Fruit fly (Drosophila melanogaster) whole organism, embryonic: Measurements from ENCODE around the gene Eip63E.

ENCODE experiments used
- Abd-B ChIP-seq: fragments of 200-800 bp; sonication (Bioruptor generic); optimal IDR thresholded peaks from 2 replicates; lab custom pipeline; 2018; ENCODE audit warnings: missing biosample characterization, mild to moderate bottlenecking, missing genetic modification characterization, moderate library complexity
- Atf3 ChIP-seq: fragments of 200-800 bp; sonication (Bioruptor generic); optimal IDR thresholded peaks from 3 replicates; lab custom pipeline; 2016; ENCODE audit warnings: missing biosample characterization, missing genetic modification characterization
- CG10267 ChIP-seq: fragments of 200-800 bp; sonication (Bioruptor generic); optimal IDR thresholded peaks from 2 replicates; lab custom pipeline; 2018; ENCODE audit warnings: missing biosample characterization, mild to moderate bottlenecking, missing genetic modification characterization, moderate library complexity
- CG11247 ChIP-seq: fragments of 200-800 bp; sonication (Bioruptor generic); IDR thresholded peaks from 2 replicates; pipeline ENCODE4 v1.3.6; 2022; ENCODE audit warnings: missing biosample characterization, missing genetic modification characterization
- CG11560 ChIP-seq: fragments of 200-800 bp; sonication (Bioruptor generic); IDR thresholded peaks from 3 replicates; pipeline ENCODE4 v1.3.6; 2022; ENCODE audit warnings: missing biosample characterization, missing genetic modification characterization
- CG11695 ChIP-seq: fragments of 200-800 bp; sonication (Bioruptor generic); IDR thresholded peaks from 3 replicates; pipeline ENCODE4 v1.3.6; 2022; ENCODE audit warnings: missing biosample characterization, missing genetic modification characterization
- CG13624 ChIP-seq: fragments of 200-800 bp; sonication (Bioruptor generic); optimal IDR thresholded peaks from 2 replicates; lab custom pipeline; 2016; ENCODE audit warnings: missing biosample characterization, missing genetic modification characterization
- CG14050 ChIP-seq: fragments of 200-800 bp; sonication (Bioruptor generic); IDR thresholded peaks from 3 replicates; pipeline ENCODE4 v1.3.6; 2022; ENCODE audit warnings: missing biosample characterization, missing genetic modification characterization
- CG16779 ChIP-seq: fragments of 200-800 bp; sonication (Bioruptor generic); IDR thresholded peaks from 2 replicates; pipeline ENCODE4 v1.3.6; 2022; ENCODE audit warnings: missing biosample characterization, missing genetic modification characterization
- CG17612 ChIP-seq: fragments of 200-800 bp; sonication (Bioruptor generic); IDR thresholded peaks from 2 replicates; pipeline ENCODE4 v1.3.6; 2022; ENCODE audit warnings: missing biosample characterization, missing genetic modification characterization
- CG18476 ChIP-seq: fragments of 200-800 bp; sonication (Bioruptor generic); optimal IDR thresholded peaks from 2 replicates; lab custom pipeline; 2016; ENCODE audit warnings: missing biosample characterization, mild to moderate bottlenecking, missing genetic modification characterization
- CG18764 ChIP-seq: fragments of 200-800 bp; sonication (Bioruptor generic); optimal IDR thresholded peaks from 3 replicates; lab custom pipeline; 2016; ENCODE audit warnings: missing biosample characterization, missing genetic modification characterization
- CG33557 ChIP-seq: fragments of 200-800 bp; sonication (Bioruptor generic); optimal IDR thresholded peaks from 2 replicates; lab custom pipeline; 2019; ENCODE audit warnings: missing biosample characterization, mild to moderate bottlenecking, missing genetic modification characterization, moderate library complexity
- CG4282 ChIP-seq: fragments of 200-800 bp; sonication (Bioruptor generic); optimal IDR thresholded peaks from 2 replicates; lab custom pipeline; 2016; ENCODE audit warnings: missing biosample characterization, missing genetic modification characterization
- CG9609 ChIP-seq: fragments of 200-800 bp; sonication (Bioruptor generic); optimal IDR thresholded peaks from 3 replicates; lab custom pipeline; 2016; ENCODE audit warnings: missing biosample characterization, missing genetic modification characterization
- CG9817 ChIP-seq: fragments of 200-800 bp; sonication (Bioruptor generic); optimal IDR thresholded peaks from 2 replicates; lab custom pipeline; 2018; ENCODE audit warnings: missing biosample characterization, mild to moderate bottlenecking, missing genetic modification characterization, moderate library complexity
- CG9876 ChIP-seq: fragments of 200-800 bp; sonication (Bioruptor generic); optimal IDR thresholded peaks from 2 replicates; lab custom pipeline; 2016; ENCODE audit warnings: missing biosample characterization, missing genetic modification characterization
- Deaf1 ChIP-seq: fragments of 200-800 bp; optimal IDR thresholded peaks from 3 replicates; lab custom pipeline; 2019; ENCODE audit warnings: missing biosample characterization, mild to moderate bottlenecking, missing genetic modification characterization, moderate library complexity
- Dref ChIP-seq: fragments of 200-800 bp; sonication (Bioruptor generic); IDR thresholded peaks from 2 replicates; pipeline ENCODE4 v1.3.6; 2022; ENCODE audit warnings: missing biosample characterization, missing genetic modification characterization
- HLH3B ChIP-seq: fragments of 200-800 bp; sonication (Bioruptor generic); IDR thresholded peaks from 2 replicates; pipeline ENCODE4 v1.3.6; 2022; ENCODE audit warnings: missing biosample characterization, missing genetic modification characterization
- HmgZ ChIP-seq: fragments of 200-800 bp; sonication (Bioruptor generic); optimal IDR thresholded peaks from 2 replicates; lab custom pipeline; 2018; ENCODE audit warnings: missing biosample characterization, mild to moderate bottlenecking, missing genetic modification characterization
- Hmr ChIP-seq: fragments of 200-800 bp; sonication (Bioruptor generic); optimal IDR thresholded peaks from 3 replicates; lab custom pipeline; 2017; ENCODE audit warnings: mild to moderate bottlenecking, missing biosample characterization, missing genetic modification reagents, missing genetic modification characterization
- Lim3 ChIP-seq: fragments of 200-800 bp; sonication (Bioruptor generic); IDR thresholded peaks from 2 replicates; pipeline ENCODE4 v1.3.6; 2022; ENCODE audit warnings: missing biosample characterization, missing genetic modification characterization
- Med ChIP-seq: fragments of 200-800 bp; sonication (Bioruptor generic); peaks from one replicate; lab custom pipeline; 2016; ENCODE audit warnings: missing biosample characterization, missing genetic modification characterization, mild to moderate bottlenecking, inconsistent platforms, moderate library complexity
- NFAT ChIP-seq: fragments of 200-800 bp; sonication (Bioruptor generic); IDR thresholded peaks from 2 replicates; pipeline ENCODE4 v1.3.6; 2022; ENCODE audit warnings: missing biosample characterization, missing genetic modification characterization
- Poxn ChIP-seq: fragments of 200-800 bp; sonication (Bioruptor generic); IDR thresholded peaks from 2 replicates; pipeline ENCODE4 v1.3.6; 2022; ENCODE audit warnings: missing biosample characterization, missing genetic modification characterization
- Rfx ChIP-seq: fragments of 200-800 bp; sonication (Bioruptor generic); IDR thresholded peaks from 2 replicates; pipeline ENCODE4 v1.3.6; 2022; ENCODE audit warnings: missing biosample characterization, missing genetic modification characterization
- Sry-δ ChIP-seq: fragments of 200-800 bp; sonication (Bioruptor generic); optimal IDR thresholded peaks from 2 replicates; lab custom pipeline; 2016; ENCODE audit warnings: missing biosample characterization, missing genetic modification characterization
- Stat92E ChIP-seq, 3 experiments: fragments of >200 bp in 2 of 3; fragments of 200-800 bp in 1 of 3; sonication (Bioruptor generic) in 1 of 3; optimal IDR thresholded peaks; 2 replicates each; lab custom pipeline; 2017 to 2019; ENCODE audit warnings: missing biosample characterization in 3 of 3, missing genetic modification characterization in 3 of 3, mild to moderate bottlenecking in 1 of 3, moderate library complexity in 1 of 3
- Taf1 ChIP-seq: fragments of 200-800 bp; sonication (Bioruptor generic); IDR thresholded peaks from 2 replicates; pipeline ENCODE4 v1.3.6; 2022; ENCODE audit warnings: missing biosample characterization, missing genetic modification characterization
- abd-A ChIP-seq: fragments of 200-800 bp; sonication (Bioruptor generic); optimal IDR thresholded peaks from 3 replicates; lab custom pipeline; 2019; ENCODE audit warnings: missing biosample characterization, mild to moderate bottlenecking, missing genetic modification characterization, moderate library complexity
- amos ChIP-seq: fragments of 200-800 bp; sonication (Bioruptor generic); IDR thresholded peaks from 2 replicates; pipeline ENCODE4 v1.3.6; 2022; ENCODE audit warnings: missing biosample characterization, missing genetic modification characterization; ENCODE audit not compliant: partially characterized antibody
- aop ChIP-seq: fragments of 200-800 bp; sonication (Bioruptor generic); IDR thresholded peaks from 2 replicates; pipeline ENCODE4 v1.3.6; 2022; ENCODE audit warnings: missing biosample characterization, missing genetic modification characterization
- ap ChIP-seq: fragments of 200-800 bp; sonication (Bioruptor generic); IDR thresholded peaks from 2 replicates; pipeline ENCODE4 v1.3.6; 2022; ENCODE audit warnings: missing biosample characterization, missing genetic modification characterization
- az2 ChIP-seq: fragments of 200-800 bp; sonication (Bioruptor generic); optimal IDR thresholded peaks from 3 replicates; lab custom pipeline; 2016; ENCODE audit warnings: missing biosample characterization, missing genetic modification characterization
- bowl ChIP-seq: fragments of 200-800 bp; sonication (Bioruptor generic); IDR thresholded peaks from 2 replicates; pipeline ENCODE4 v1.3.6; 2022; ENCODE audit warnings: missing biosample characterization, missing genetic modification characterization
- chm ChIP-seq: fragments of 200-800 bp; sonication (Bioruptor generic); IDR thresholded peaks from 2 replicates; pipeline ENCODE4 v1.3.6; 2022; ENCODE audit warnings: missing biosample characterization, missing genetic modification characterization
- crp ChIP-seq, 2 experiments: fragments of 200-800 bp; sonication (Bioruptor generic); optimal IDR thresholded peaks; 2 replicates in 1 of 2; 3 replicates in 1 of 2; lab custom pipeline; 2017; ENCODE audit warnings: missing biosample characterization in 2 of 2, missing genetic modification characterization in 2 of 2, mild to moderate bottlenecking in 1 of 2, moderate library complexity in 1 of 2
- dati ChIP-seq: fragments of 200-800 bp; sonication (Bioruptor generic); IDR thresholded peaks from 2 replicates; pipeline ENCODE4 v1.3.6; 2022; ENCODE audit warnings: missing biosample characterization, missing genetic modification characterization
- h ChIP-seq: fragments of >200 bp; optimal IDR thresholded peaks from 2 replicates; lab custom pipeline; 2017
- inv ChIP-seq: fragments of 200-800 bp; sonication (Bioruptor generic); IDR thresholded peaks from 2 replicates; pipeline ENCODE4 v1.3.6; 2022; ENCODE audit warnings: missing biosample characterization, missing genetic modification characterization; ENCODE audit not compliant: partially characterized antibody
- jumu ChIP-seq: fragments of 200-800 bp; sonication (Bioruptor generic); optimal IDR thresholded peaks from 3 replicates; lab custom pipeline; 2016; ENCODE audit warnings: missing biosample characterization, missing genetic modification characterization
- kni ChIP-seq: fragments of 200-800 bp; sonication (Bioruptor generic); optimal IDR thresholded peaks from 3 replicates; lab custom pipeline; 2017; ENCODE audit warnings: mild to moderate bottlenecking, missing biosample characterization, missing genetic modification reagents, missing genetic modification characterization
- knrl ChIP-seq: fragments of 200-800 bp; sonication (Bioruptor generic); IDR thresholded peaks from 3 replicates; pipeline ENCODE4 v1.3.6; 2022; ENCODE audit warnings: missing biosample characterization, missing genetic modification characterization; ENCODE audit not compliant: partially characterized antibody
- nmo ChIP-seq: fragments of 200-800 bp; sonication (Bioruptor generic); optimal IDR thresholded peaks from 2 replicates; lab custom pipeline; 2018; ENCODE audit warnings: missing biosample characterization, mild to moderate bottlenecking, missing genetic modification characterization, moderate library complexity
- oc ChIP-seq: fragments of 200-800 bp; sonication (Bioruptor generic); optimal IDR thresholded peaks from 2 replicates; lab custom pipeline; 2018; ENCODE audit warnings: missing biosample characterization, mild to moderate bottlenecking, missing genetic modification characterization, moderate library complexity
- pan ChIP-seq, 4 experiments: fragments of >200 bp in 3 of 4; fragments of 200-800 bp in 1 of 4; sonication (Bioruptor generic) in 1 of 4; optimal IDR thresholded peaks in 3 of 4; IDR thresholded peaks in 1 of 4; 2 replicates each; pipeline versions ENCODE4 v1.3.6 to Lab custom; 2017 to 2022; ENCODE audit warnings: missing biosample characterization in 2 of 4, missing genetic modification characterization in 2 of 4, mixed read lengths in 1 of 4
- pho ChIP-seq: fragments of 200-800 bp; sonication (Bioruptor generic); optimal IDR thresholded peaks from 2 replicates; lab custom pipeline; 2016; ENCODE audit warnings: missing biosample characterization, missing genetic modification characterization
- sens-2 ChIP-seq: fragments of 200-800 bp; sonication (Bioruptor generic); IDR thresholded peaks from 2 replicates; pipeline ENCODE4 v1.3.6; 2022; ENCODE audit warnings: missing biosample characterization, missing genetic modification characterization
- slou ChIP-seq: fragments of 200-800 bp; sonication (Bioruptor generic); optimal IDR thresholded peaks from 3 replicates; lab custom pipeline; 2016; ENCODE audit warnings: missing biosample characterization, missing genetic modification characterization
- tgo ChIP-seq: fragments of 200-800 bp; sonication (Bioruptor generic); IDR thresholded peaks from 3 replicates; pipeline ENCODE4 v1.3.6; 2022; ENCODE audit warnings: missing biosample characterization, missing genetic modification characterization
- tx ChIP-seq: fragments of 200-800 bp; sonication (Bioruptor generic); optimal IDR thresholded peaks from 2 replicates; lab custom pipeline; 2016; ENCODE audit warnings: missing biosample characterization, missing genetic modification characterization

Eip63E gene

dm6 chr3L:3479551-3479950 lies 36.0 kb upstream of the Eip63E start (continued):
- TF ChIP-seq pan (optimal IDR thresholded peaks at IDR 0.05; lab: Kevin White, UChicago): no peak
- peak in 1 of 2 experiments; percentile 34 for TF ChIP-seq pan (GFP tag; optimal IDR thresholded peaks at IDR 0.05 in 1 of 2, IDR thresholded peaks at IDR 0.05 in 1 of 2)
- no peak for TF ChIP-seq CG9876 (GFP tag; lab: Kevin White, UChicago)
- TF ChIP-seq knrl: no peak
- peak; percentile 11 for TF ChIP-seq Hmr
- no peak for TF ChIP-seq CG14050 (GFP tag; lab: Robert Waterston, UW)
- TF ChIP-seq HLH3B (GFP tag; lab: Robert Waterston, UW): no peak
- no peak for TF ChIP-seq CG17612 (GFP tag; lab: Robert Waterston, UW)
- no peak for TF ChIP-seq CG10267 (tag; lab: Kevin White, UChicago)
- peak; percentile 27; the same call in 1 of the 2 replicates for TF ChIP-seq Rfx (GFP tag; lab: Robert Waterston, UW)
- no peak for TF ChIP-seq Deaf1 (tag; lab: Kevin White, UChicago)
- no peak for TF ChIP-seq CG18476 (GFP tag; lab: Kevin White, UChicago)
- no peak for TF ChIP-seq slou (GFP tag; lab: Kevin White, UChicago)
- no peak for TF ChIP-seq nmo (GFP tag; lab: Kevin White, UChicago)
- TF ChIP-seq CG33557 (GFP tag; lab: Kevin White, UChicago): no peak
- no peak for TF ChIP-seq Dref (GFP tag; lab: Robert Waterston, UW)
- no peak for TF ChIP-seq ap (GFP tag; lab: Robert Waterston, UW)
- TF ChIP-seq chm: no peak
- TF ChIP-seq pho (GFP tag; lab: Kevin White, UChicago): no peak
- no peak for TF ChIP-seq dati (GFP tag; lab: Robert Waterston, UW)
- TF ChIP-seq sens-2 (GFP tag; lab: Robert Waterston, UW): no peak
- TF ChIP-seq crp (GFP tag; optimal IDR thresholded peaks at IDR 0.05; lab: Kevin White, UChicago): no peak
- peak; percentile 43; the same call in 1 of the 3 replicates for TF ChIP-seq CG11695 (GFP tag; lab: Robert Waterston, UW)
- TF ChIP-seq NFAT (GFP tag; lab: Robert Waterston, UW): no peak
- peak; percentile 6 for TF ChIP-seq abd-A (tag; lab: Kevin White, UChicago)
- TF ChIP-seq Poxn (GFP tag; lab: Robert Waterston, UW): no peak
- TF ChIP-seq CG9817 (tag; lab: Kevin White, UChicago): peak; percentile 20
- TF ChIP-seq az2 (GFP tag; lab: Kevin White, UChicago): no peak
- TF ChIP-seq inv (GFP tag; lab: Robert Waterston, UW): no peak
- no peak for TF ChIP-seq Abd-B (GFP tag; lab: Kevin White, UChicago)
- TF ChIP-seq jumu (GFP tag; lab: Kevin White, UChicago): no peak
- peak; percentile 78 for TF ChIP-seq Med (GFP tag; lab: Kevin White, UChicago)
- TF ChIP-seq CG13624: no peak
- no peak for TF ChIP-seq tx
- no peak for TF ChIP-seq bowl (GFP tag; lab: Robert Waterston, UW)
- no peak for TF ChIP-seq amos (GFP tag; lab: Robert Waterston, UW)
- no peak for TF ChIP-seq CG18764
- no peak for TF ChIP-seq Atf3
- no peak for TF ChIP-seq oc (tag; lab: Kevin White, UChicago)
- no peak for TF ChIP-seq tgo (GFP tag; lab: Robert Waterston, UW)
- no peak for TF ChIP-seq CG9609 (GFP tag; lab: Kevin White, UChicago)
- TF ChIP-seq kni (GFP tag; lab: Kevin White, UChicago): no peak
- no peak for TF ChIP-seq Lim3 (GFP tag; lab: Robert Waterston, UW)
- no peak for TF ChIP-seq CG11560 (tag; lab: Robert Waterston, UW)
- TF ChIP-seq h (lab: Kevin White, UChicago): no peak
- TF ChIP-seq CG11247: no peak
- TF ChIP-seq HmgZ (tag; lab: Kevin White, UChicago): no peak
- no peak for TF ChIP-seq aop (GFP tag; lab: Robert Waterston, UW)
- no peak for TF ChIP-seq Taf1 (GFP tag; lab: Robert Waterston, UW)
- TF ChIP-seq Stat92E (GFP tag; optimal IDR thresholded peaks at IDR 0.05; lab: Kevin White, UChicago): no peak
- TF ChIP-seq CG4282: no peak
- no peak for TF ChIP-seq Sry-δ (GFP tag; lab: Kevin White, UChicago)
- TF ChIP-seq CG16779: no peak
